Worm (Caenorhabditis elegans): ENCODE results near the gene slc-28.1.

The slc-28.1 gene

ce11 chrV:3451646-3452045 lies 12.0 kb upstream of the slc-28.1 start:
- TF ChIP-seq nhr-11 (tag; optimal IDR thresholded peaks at IDR 0.05) (no peak), unc-62 (GFP tag; optimal IDR thresholded peaks at IDR 0.05 in 1 of 2) (peak in 1 of 2 experiments; percentile 10), unc-62 (tag; optimal IDR thresholded peaks at IDR 0.05) (no peak), fkh-10 (GFP tag; optimal IDR thresholded peaks at IDR 0.05) (peak; percentile 21)

ce11 chrV:3452489-3452888 lies 11.1 kb upstream of the slc-28.1 start:
- no peak for TF ChIP-seq Y75B8A.6 (GFP tag; IDR thresholded peaks at IDR 0.05)
- no peak for TF ChIP-seq lin-38 (GFP tag; IDR thresholded peaks at IDR 0.05)
- no peak for TF ChIP-seq ceh-28 (tag; optimal IDR thresholded peaks at IDR 0.05)
- no peak for TF ChIP-seq nhr-76 (tag; optimal IDR thresholded peaks at IDR 0.05)
- no peak for TF ChIP-seq dmd-9 (GFP tag; IDR thresholded peaks at IDR 0.05)
- peak; percentile 58 for TF ChIP-seq ces-1 (GFP tag; optimal IDR thresholded peaks at IDR 0.05)
- peak; percentile 7 for TF ChIP-seq fkh-10 (GFP tag; optimal IDR thresholded peaks at IDR 0.05)

ce11 chrV:3454620-3455019 lies 9.0 kb upstream of the slc-28.1 start:
- no peak for TF ChIP-seq ceh-44 (GFP tag; IDR thresholded peaks at IDR 0.05)
- no peak for TF ChIP-seq ztf-7 (tag; optimal IDR thresholded peaks at IDR 0.05)
- TF ChIP-seq saeg-2 (GFP tag; IDR thresholded peaks at IDR 0.05): no peak
- peak in 1 of 2 experiments; percentile 54 for TF ChIP-seq unc-62 (GFP tag; optimal IDR thresholded peaks at IDR 0.05 in 1 of 2)
- no peak for TF ChIP-seq unc-62 (tag; optimal IDR thresholded peaks at IDR 0.05)
- TF ChIP-seq aha-1 (tag): peak; percentile 71
- no peak for TF ChIP-seq lin-39 (tag; optimal IDR thresholded peaks at IDR 0.05)
- no peak for TF ChIP-seq daf-16 (GFP tag; optimal IDR thresholded peaks at IDR 0.05)
- no peak for TF ChIP-seq daf-16 (tag; optimal IDR thresholded peaks at IDR 0.05)
- no peak for TF ChIP-seq F37D6.2 (tag; optimal IDR thresholded peaks at IDR 0.05)
- TF ChIP-seq jun-1 (tag; optimal IDR thresholded peaks at IDR 0.05): no peak
- TF ChIP-seq spr-3 (GFP tag; optimal IDR thresholded peaks at IDR 0.05): no peak
- peak; percentile 37; the same call in 1 of the 2 replicates for TF ChIP-seq set-16 (GFP tag; IDR thresholded peaks at IDR 0.05)

ce11 chrV:3455135-3455747 lies 8.4 kb upstream of the slc-28.1 start:
- TF ChIP-seq ama-1 (optimal IDR thresholded peaks at IDR 0.05) (no peak), unc-130 (GFP tag; optimal IDR thresholded peaks at IDR 0.05) (no peak), attf-4 (tag; optimal IDR thresholded peaks at IDR 0.05) (no peak), F26F4.8 (GFP tag; conservative IDR thresholded peaks at IDR 0.05) (no peak), lim-7 (GFP tag; IDR thresholded peaks at IDR 0.05) (peak; percentile 67), F37D6.2 (tag; optimal IDR thresholded peaks at IDR 0.05) (no peak), nhr-10 (tag; optimal IDR thresholded peaks at IDR 0.05) (no peak), dmd-6 (GFP tag; IDR thresholded peaks at IDR 0.05) (no peak; the same call in 1 of the 2 replicates), madf-5 (GFP tag; IDR thresholded peaks at IDR 0.05) (no peak), php-3 (GFP tag; IDR thresholded peaks at IDR 0.05) (no peak), ceh-20 (GFP tag; IDR thresholded peaks at IDR 0.05) (no peak), nhr-42 (GFP tag; IDR thresholded peaks at IDR 0.05) (no peak), zip-2 (tag; optimal IDR thresholded peaks at IDR 0.05) (no peak), pha-4 (GFP tag; IDR thresholded peaks at IDR 0.05) (peak; percentile 41; the same call in 1 of the 2 replicates), pha-4 (tag; optimal IDR thresholded peaks at IDR 0.05) (no peak), nhr-76 (tag; optimal IDR thresholded peaks at IDR 0.05) (no peak), T26A8.4 (GFP tag; IDR thresholded peaks at IDR 0.05) (no peak), lin-13 (GFP tag; optimal IDR thresholded peaks at IDR 0.05) (no peak), F49E8.2 (tag; optimal IDR thresholded peaks at IDR 0.05; ENCODE audit: borderline replicate concordance) (no peak), nhr-111 (GFP tag; optimal IDR thresholded peaks at IDR 0.05) (no peak), dmd-9 (GFP tag; IDR thresholded peaks at IDR 0.05) (no peak), rbr-2 (tag; optimal IDR thresholded peaks at IDR 0.05) (no peak), daf-16 (GFP tag; optimal IDR thresholded peaks at IDR 0.05) (peak in 1 of 2 experiments; percentile 35), daf-16 (tag; optimal IDR thresholded peaks at IDR 0.05) (no peak), cey-2 (tag; optimal IDR thresholded peaks at IDR 0.05; ENCODE audit: borderline replicate concordance, insufficient read depth) (no peak), hmg-1.1 (GFP tag; IDR thresholded peaks at IDR 0.05) (0 out of 2 replicates have a peak, but pooled peaks have one; percentile 28), daf-19 (GFP tag; conservative IDR thresholded peaks at IDR 0.05) (0 out of 2 replicates have a peak, but pooled peaks have one; percentile 28), vab-7 (GFP tag; IDR thresholded peaks at IDR 0.05) (peak; percentile 51; the same call in 1 of the 2 replicates), mdt-29 (GFP tag; IDR thresholded peaks at IDR 0.05) (no peak), saeg-2 (GFP tag; IDR thresholded peaks at IDR 0.05) (no peak), nhr-28 (tag; optimal IDR thresholded peaks at IDR 0.05) (no peak)
